Worm (Caenorhabditis elegans) whole organism, L3 larva: ENCODE measurements around the gene eef-1B.2.

Experiments used
- ZK546.5 ChIP-seq: sonication (generic microtip); optimal IDR thresholded peaks from 2 replicates; lab custom pipeline; 2017; ENCODE audit warnings: missing biosample characterization, missing genetic modification characterization
- aly-2 ChIP-seq: fragments of 150-350 bp; optimal IDR thresholded peaks from 2 replicates; lab custom pipeline; 2014; ENCODE audit warnings: missing biosample characterization, missing genetic modification characterization
- ama-1 ChIP-seq: fragments of 150-350 bp; optimal IDR thresholded peaks from 2 replicates; lab custom pipeline; 2018
- ceh-16 ChIP-seq: sonication (generic microtip); optimal IDR thresholded peaks from 2 replicates; lab custom pipeline; 2017; ENCODE audit warnings: missing biosample characterization, missing genetic modification characterization
- ceh-28 ChIP-seq: fragments of 150-350 bp; optimal IDR thresholded peaks from 2 replicates; lab custom pipeline; 2014; ENCODE audit warnings: missing biosample characterization, missing genetic modification reagents, missing genetic modification characterization
- ceh-9 ChIP-seq: sonication (generic microtip); optimal IDR thresholded peaks from 2 replicates; lab custom pipeline; 2018; ENCODE audit warnings: missing biosample characterization, missing genetic modification characterization
- daf-12 ChIP-seq: fragments of 150-350 bp; optimal IDR thresholded peaks from 2 replicates; lab custom pipeline; 2014; ENCODE audit warnings: missing biosample characterization, missing genetic modification reagents, missing genetic modification characterization
- elt-1 ChIP-seq: fragments of 150-350 bp; optimal IDR thresholded peaks from 2 replicates; lab custom pipeline; 2014; ENCODE audit warnings: missing biosample characterization, missing genetic modification characterization
- elt-2 ChIP-seq: sonication (generic microtip); optimal IDR thresholded peaks from 2 replicates; lab custom pipeline; 2016; ENCODE audit warnings: missing genetic modification reagents, mild to moderate bottlenecking, missing genetic modification characterization, missing compliant biosample characterization
- elt-3 ChIP-seq, 3 experiments: fragments of 150-350 bp in 1 of 3; sonication (generic microtip) in 2 of 3; optimal IDR thresholded peaks; 2 replicates in 2 of 3; 4 replicates in 1 of 3; lab custom pipeline; 2014 to 2017; ENCODE audit warnings: missing biosample characterization in 3 of 3, missing genetic modification characterization in 3 of 3
- eor-1 ChIP-seq, 2 experiments: fragments of 150-350 bp; optimal IDR thresholded peaks; 2 replicates each; lab custom pipeline; 2014 to 2018; ENCODE audit warnings: missing biosample characterization in 2 of 2, missing genetic modification characterization in 2 of 2
- fkh-10 ChIP-seq: sonication (generic microtip); optimal IDR thresholded peaks from 2 replicates; lab custom pipeline; 2017; ENCODE audit warnings: missing biosample characterization, missing genetic modification reagents, missing genetic modification characterization
- fkh-2 ChIP-seq: fragments of 150-350 bp; optimal IDR thresholded peaks from 2 replicates; lab custom pipeline; 2014; ENCODE audit warnings: missing biosample characterization, missing genetic modification reagents, missing genetic modification characterization
- fos-1 ChIP-seq: fragments of 150-350 bp; optimal IDR thresholded peaks from 2 replicates; lab custom pipeline; 2014; ENCODE audit warnings: missing biosample characterization, missing genetic modification characterization
- hmg-11 ChIP-seq: sonication (generic microtip); optimal IDR thresholded peaks from 2 replicates; lab custom pipeline; 2016; ENCODE audit warnings: missing genetic modification characterization, missing compliant biosample characterization
- jun-1 ChIP-seq: fragments of 150-350 bp; optimal IDR thresholded peaks from 2 replicates; lab custom pipeline; 2014; ENCODE audit warnings: missing biosample characterization, missing genetic modification reagents, missing genetic modification characterization
- lin-15B ChIP-seq: fragments of 150-350 bp; optimal IDR thresholded peaks from 2 replicates; lab custom pipeline; 2014; ENCODE audit warnings: missing biosample characterization, missing genetic modification characterization
- lin-39 ChIP-seq: fragments of 150-350 bp; optimal IDR thresholded peaks from 2 replicates; lab custom pipeline; 2018; ENCODE audit warnings: missing biosample characterization, missing genetic modification reagents, missing genetic modification characterization
- lsy-12 ChIP-seq: sonication (generic microtip); optimal IDR thresholded peaks from 2 replicates; lab custom pipeline; 2016; ENCODE audit warnings: mild to moderate bottlenecking, missing genetic modification characterization, missing compliant biosample characterization
- mml-1 ChIP-seq: fragments of 150-350 bp; sonication (generic microtip); optimal IDR thresholded peaks from 3 replicates; lab custom pipeline; 2014; ENCODE audit warnings: missing biosample characterization, missing genetic modification characterization
- nfya-1 ChIP-seq: sonication (generic microtip); optimal IDR thresholded peaks from 2 replicates; lab custom pipeline; 2017; ENCODE audit warnings: missing genetic modification characterization, mild to moderate bottlenecking, missing compliant biosample characterization, antibody characterized with exemption, moderate library complexity; ENCODE audit not compliant: insufficient read depth
- nhr-23 ChIP-seq: fragments of 150-350 bp; optimal IDR thresholded peaks from 2 replicates; lab custom pipeline; 2014; ENCODE audit warnings: missing biosample characterization, missing genetic modification reagents, missing genetic modification characterization
- nhr-25 ChIP-seq: sonication (generic microtip); optimal IDR thresholded peaks from 2 replicates; lab custom pipeline; 2017; ENCODE audit warnings: missing biosample characterization, missing genetic modification characterization
- nhr-43 ChIP-seq: sonication (generic microtip); optimal IDR thresholded peaks from 2 replicates; lab custom pipeline; 2016; ENCODE audit warnings: mild to moderate bottlenecking, missing genetic modification characterization, missing compliant biosample characterization; ENCODE audit not compliant: poor library complexity, severe bottlenecking
- nhr-67 ChIP-seq: fragments of 150-350 bp; optimal IDR thresholded peaks from 2 replicates; lab custom pipeline; 2014; ENCODE audit warnings: missing biosample characterization, missing genetic modification characterization
- nhr-76 ChIP-seq: fragments of 150-350 bp; sonication (generic microtip); optimal IDR thresholded peaks from 5 replicates; lab custom pipeline; 2014; ENCODE audit warnings: missing biosample characterization, missing genetic modification characterization
- nhr-77 ChIP-seq: fragments of 150-350 bp; optimal IDR thresholded peaks from 2 replicates; lab custom pipeline; 2014; ENCODE audit warnings: missing biosample characterization, missing genetic modification characterization
- pha-4 ChIP-seq: fragments of 150-350 bp; optimal IDR thresholded peaks from 2 replicates; lab custom pipeline; 2014; ENCODE audit warnings: missing biosample characterization, missing genetic modification reagents, missing genetic modification characterization
- pqm-1 ChIP-seq: fragments of 150-350 bp; optimal IDR thresholded peaks from 2 replicates; lab custom pipeline; 2017; ENCODE audit warnings: missing biosample characterization, missing genetic modification characterization, inconsistent platforms
- skn-1 ChIP-seq: fragments of 150-350 bp; optimal IDR thresholded peaks from 2 replicates; lab custom pipeline; 2014; ENCODE audit warnings: missing biosample characterization, missing genetic modification characterization
- snpc-4 ChIP-seq: fragments of 150-350 bp; optimal IDR thresholded peaks from 2 replicates; lab custom pipeline; 2014; ENCODE audit warnings: missing biosample characterization, missing genetic modification characterization
- tbx-2 ChIP-seq: sonication (generic microtip); optimal IDR thresholded peaks from 2 replicates; lab custom pipeline; 2016; ENCODE audit warnings: mild to moderate bottlenecking, missing genetic modification characterization, missing compliant biosample characterization
- unc-39 ChIP-seq: sonication (generic microtip); optimal IDR thresholded peaks from 4 replicates; lab custom pipeline; 2017; ENCODE audit warnings: missing biosample characterization, missing genetic modification characterization

eef-1B.2 gene

DNA sequence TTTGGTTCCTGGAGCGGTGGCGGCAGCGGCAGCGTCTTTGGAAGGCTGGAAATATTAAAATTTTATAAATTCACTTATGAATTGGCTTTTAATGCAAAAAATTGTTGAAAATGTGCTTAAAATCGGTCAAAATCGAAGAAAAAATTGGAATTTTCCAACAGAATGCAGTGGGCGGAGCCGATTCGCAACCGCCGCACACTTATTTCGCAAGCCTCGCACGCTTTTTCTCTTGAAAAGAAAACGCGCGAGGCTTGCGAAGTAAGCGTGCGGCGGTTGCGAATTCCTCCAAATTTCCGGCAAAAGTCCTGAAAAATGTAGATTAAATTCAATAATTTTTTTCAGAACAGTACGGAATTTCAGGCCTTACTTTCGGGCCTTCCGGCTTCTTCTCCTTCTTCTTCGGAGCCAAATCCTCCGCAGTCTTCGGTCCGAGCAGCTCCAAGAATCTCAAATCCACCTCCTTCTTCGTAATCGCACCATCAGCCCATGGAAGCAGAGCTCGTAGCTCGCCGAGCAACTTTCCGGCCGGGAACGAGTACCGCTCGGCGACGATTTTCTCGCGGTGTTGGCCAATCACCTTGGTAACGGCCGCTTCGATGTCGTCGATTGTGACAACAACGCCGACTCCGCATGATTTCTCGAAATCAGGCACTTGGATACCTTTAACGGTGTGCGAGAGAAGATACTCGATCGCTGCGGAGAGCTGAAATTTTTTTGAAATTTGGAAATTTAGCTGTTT, 24.8 kb upstream of the eef-1B.2 start:
- TF ChIP-seq hmg-11 (no peak), unc-39 (tag; lab: Kevin White, UChicago) (no peak), nhr-76 (tag; lab: Kevin White, UChicago) (no peak), ama-1 (lab: Kevin White, UChicago) (no peak), fos-1 (no peak), lin-15B (tag; lab: Kevin White, UChicago) (no peak), fkh-2 (no peak), ceh-16 (no peak), ceh-9 (tag; lab: Kevin White, UChicago) (no peak), nfya-1 (tag; lab: Kevin White, UChicago) (no peak), nhr-67 (tag; lab: Kevin White, UChicago) (no peak)

DNA sequence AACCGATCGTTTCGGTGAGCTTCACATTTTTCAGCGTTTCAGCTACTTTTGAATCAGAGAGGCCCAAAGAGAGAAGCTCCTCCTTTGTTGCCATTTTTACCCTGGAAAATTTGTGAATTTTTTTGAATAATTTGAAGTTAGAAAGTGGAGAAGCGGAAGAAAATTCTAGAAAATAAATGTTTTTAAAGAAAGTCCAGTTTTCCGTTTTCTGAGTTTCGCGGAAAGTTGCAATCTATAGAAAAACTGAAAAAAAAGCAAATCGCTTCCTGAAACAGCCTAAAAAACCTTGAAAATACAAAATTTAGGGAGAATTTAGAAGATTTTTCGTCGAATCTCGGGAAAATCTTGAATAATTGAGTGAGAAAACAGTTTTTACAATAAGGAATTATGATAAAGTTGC, 24.0 kb upstream of the eef-1B.2 start, which contains the start of gene qars-1:
Gene qars-1 (minus strand): TSS at position 101 of the 400 bp plus-strand sequence.
- TF ChIP-seq nhr-67 (tag; lab: Kevin White, UChicago) (no peak), ceh-16 (no peak), skn-1 (tag; lab: Kevin White, UChicago) (no peak), ama-1 (lab: Kevin White, UChicago) (no peak), eor-1 (tag; optimal IDR thresholded peaks at IDR 0.05; lab: Kevin White, UChicago) (no peak), nhr-43 (tag; lab: Kevin White, UChicago) (no peak), nhr-77 (tag; lab: Kevin White, UChicago) (no peak), jun-1 (tag; lab: Kevin White, UChicago) (no peak), tbx-2 (no peak), ZK546.5 (tag; lab: Kevin White, UChicago) (no peak), fkh-10 (GFP tag; lab: Kevin White, UChicago) (no peak)

DNA sequence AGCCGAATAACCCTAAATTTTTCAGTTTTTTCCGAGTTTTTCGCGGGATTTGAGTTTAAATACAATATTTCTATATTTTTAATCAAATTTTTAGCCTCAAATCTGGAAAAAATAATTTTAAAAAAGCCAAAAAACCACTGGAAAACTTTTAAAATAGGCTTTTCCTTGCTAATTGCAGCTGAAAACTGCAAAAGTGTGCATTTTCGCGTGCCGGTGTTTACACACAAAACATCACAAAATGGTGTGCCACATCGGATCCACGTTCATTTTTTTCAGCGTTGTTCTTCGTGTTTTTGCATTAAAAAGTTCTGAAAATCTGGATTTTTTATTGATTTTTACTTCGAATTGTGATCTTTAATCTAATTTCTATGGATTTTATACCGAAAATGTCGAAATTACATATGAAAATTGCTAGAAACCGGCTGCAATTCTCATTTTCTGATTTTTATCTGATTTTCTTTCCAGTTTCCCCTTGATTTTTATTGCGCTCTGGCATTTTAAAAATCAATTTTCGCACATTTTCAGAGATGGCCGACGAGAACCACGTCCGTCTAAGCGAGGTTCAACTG, 23.5 kb upstream of the eef-1B.2 start, which contains the start of gene Y41E3.7:
Gene Y41E3.7 (plus strand): TSS at position 519 of the 569 bp plus-strand sequence.
- TF ChIP-seq skn-1 (tag; lab: Kevin White, UChicago) (no peak), elt-2 (tag; lab: Kevin White, UChicago) (no peak), aly-2 (tag; lab: Kevin White, UChicago) (no peak), pha-4 (peak; percentile 4), nfya-1 (tag; lab: Kevin White, UChicago) (peak; percentile 7), hmg-11 (no peak), lsy-12 (no peak), nhr-77 (tag; lab: Kevin White, UChicago) (no peak), mml-1 (no peak), elt-1 (tag; lab: Kevin White, UChicago) (no peak), nhr-23 (no peak), nhr-25 (tag; lab: Kevin White, UChicago) (no peak), daf-12 (tag; lab: Kevin White, UChicago) (no peak), pqm-1 (tag; lab: Kevin White, UChicago) (no peak), snpc-4 (tag; lab: Kevin White, UChicago) (no peak)

DNA sequence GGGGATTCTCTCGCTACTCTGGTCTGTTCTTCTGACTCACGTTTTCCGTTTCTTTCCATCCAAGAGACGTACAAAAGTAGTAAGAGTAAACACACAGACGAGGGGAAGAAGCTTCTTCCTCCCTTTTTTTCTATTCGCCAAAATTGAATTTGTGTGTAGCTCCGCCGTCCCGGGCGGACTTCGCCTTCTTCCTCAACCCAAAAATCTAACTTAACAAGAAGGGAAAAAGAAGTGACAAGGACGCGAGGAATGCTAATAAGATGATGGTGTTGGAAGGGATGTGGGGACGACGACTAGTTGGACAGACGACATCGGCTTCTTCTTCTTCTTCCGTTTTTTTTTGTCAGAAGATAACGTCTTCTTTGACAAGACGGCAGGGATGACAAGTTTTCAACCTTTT, 20.1 kb upstream of the eef-1B.2 start:
- TF ChIP-seq fkh-2 = no peak
- peak; percentile 14 for TF ChIP-seq hmg-11
- no peak for TF ChIP-seq skn-1 (tag; lab: Kevin White, UChicago)
- no peak for TF ChIP-seq nhr-25 (tag; lab: Kevin White, UChicago)
- peak; percentile 24 for TF ChIP-seq nfya-1 (tag; lab: Kevin White, UChicago)
- no peak for TF ChIP-seq lin-39
- no peak for TF ChIP-seq eor-1 (tag; optimal IDR thresholded peaks at IDR 0.05; lab: Kevin White, UChicago)
- TF ChIP-seq ama-1 (lab: Kevin White, UChicago) = no peak
- TF ChIP-seq elt-3 (tag; optimal IDR thresholded peaks at IDR 0.05; lab: Kevin White, UChicago) = no peak
- no peak for TF ChIP-seq ceh-28 (tag; lab: Kevin White, UChicago)
- no peak for TF ChIP-seq nhr-43 (tag; lab: Kevin White, UChicago)
- TF ChIP-seq ceh-9 (tag; lab: Kevin White, UChicago) = no peak
- TF ChIP-seq unc-39 (tag; lab: Kevin White, UChicago) = no peak
- no peak for TF ChIP-seq nhr-23
- TF ChIP-seq fkh-10 (GFP tag; lab: Kevin White, UChicago) = peak; percentile 95
